Fruit fly (Drosophila melanogaster) whole organism, prepupa: ENCODE measurements around the gene BBIP1.
A peak's percentile ranks its signal among the peaks of the same experiment; 100 is the strongest.

Source experiments
- CG10631 ChIP-seq: fragments of 200-800 bp; sonication (Bioruptor generic); optimal IDR thresholded peaks from 2 replicates; lab custom pipeline; 2016; ENCODE audit warnings: missing biosample characterization, missing genetic modification characterization
- CG10669 ChIP-seq: fragments of 200-800 bp; sonication (Bioruptor generic); optimal IDR thresholded peaks from 3 replicates; lab custom pipeline; 2018; ENCODE audit warnings: missing biosample characterization, mild to moderate bottlenecking, missing genetic modification characterization, moderate library complexity
- CG11294 ChIP-seq: fragments of 200-800 bp; sonication (Bioruptor generic); IDR thresholded peaks from 2 replicates; pipeline ENCODE4 v1.3.6; 2022; ENCODE audit warnings: missing biosample characterization, missing genetic modification characterization
- CG11762 ChIP-seq: fragments of 200-800 bp; sonication (Bioruptor generic); optimal IDR thresholded peaks from 3 replicates; lab custom pipeline; 2016; ENCODE audit warnings: missing biosample characterization, missing genetic modification characterization; ENCODE audit not compliant: insufficient read depth
- CG15336 ChIP-seq: fragments of 200-800 bp; sonication (Bioruptor generic); IDR thresholded peaks from 2 replicates; pipeline ENCODE4 v1.3.6; 2022; ENCODE audit warnings: missing biosample characterization, missing genetic modification characterization
- CG3032 ChIP-seq: fragments of 200-800 bp; optimal IDR thresholded peaks from 2 replicates; lab custom pipeline; 2019; ENCODE audit warnings: missing biosample characterization, mild to moderate bottlenecking, missing genetic modification characterization, moderate library complexity
- CG32006 ChIP-seq: fragments of 200-800 bp; sonication (Bioruptor generic); optimal IDR thresholded peaks from 3 replicates; lab custom pipeline; 2017; ENCODE audit warnings: missing biosample characterization, mild to moderate bottlenecking, missing genetic modification characterization
- CG34406 ChIP-seq: fragments of 200-800 bp; sonication (Bioruptor generic); optimal IDR thresholded peaks from 3 replicates; lab custom pipeline; 2016; ENCODE audit warnings: missing biosample characterization, missing genetic modification characterization
- CG3919 ChIP-seq: fragments of 200-800 bp; sonication (Bioruptor generic); optimal IDR thresholded peaks from 3 replicates; lab custom pipeline; 2016; ENCODE audit warnings: missing biosample characterization, missing genetic modification characterization
- CG6163 ChIP-seq: fragments of 200-800 bp; sonication (Bioruptor generic); IDR thresholded peaks from 3 replicates; pipeline ENCODE4 v1.3.6; 2022; ENCODE audit warnings: missing biosample characterization, missing genetic modification characterization
- CG6276 ChIP-seq: fragments of 200-800 bp; sonication (Bioruptor generic); optimal IDR thresholded peaks from 2 replicates; lab custom pipeline; 2017; ENCODE audit warnings: missing biosample characterization, mild to moderate bottlenecking, missing genetic modification characterization
- CG6808 ChIP-seq: fragments of 200-800 bp; sonication (Bioruptor generic); optimal IDR thresholded peaks from 3 replicates; lab custom pipeline; 2017; ENCODE audit warnings: missing biosample characterization, missing genetic modification characterization, mild to moderate bottlenecking, moderate library complexity, missing genetic modification reagents
- CG7368 ChIP-seq: fragments of 200-800 bp; sonication (Bioruptor generic); optimal IDR thresholded peaks from 3 replicates; lab custom pipeline; 2016; ENCODE audit warnings: missing biosample characterization, missing genetic modification characterization
- CG8119 ChIP-seq: fragments of 200-800 bp; sonication (Bioruptor generic); IDR thresholded peaks from 3 replicates; pipeline ENCODE4 v1.3.6; 2022; ENCODE audit warnings: missing biosample characterization, missing genetic modification characterization
- CG8319 ChIP-seq: fragments of 200-800 bp; sonication (Bioruptor generic); optimal IDR thresholded peaks from 3 replicates; lab custom pipeline; 2016; ENCODE audit warnings: missing biosample characterization, missing genetic modification characterization
- CG9139 ChIP-seq: fragments of 200-800 bp; sonication (Bioruptor generic); optimal IDR thresholded peaks from 3 replicates; lab custom pipeline; 2017; ENCODE audit warnings: missing biosample characterization, mild to moderate bottlenecking, missing genetic modification characterization
- Eip78C ChIP-seq: fragments of 200-800 bp; sonication (Bioruptor generic); peaks from one replicate; lab custom pipeline; 2016; ENCODE audit warnings: missing biosample characterization, missing genetic modification characterization
- Eip93F ChIP-seq: fragments of 200-800 bp; sonication (Bioruptor generic); optimal IDR thresholded peaks from 2 replicates; lab custom pipeline; 2016; ENCODE audit warnings: missing biosample characterization, mild to moderate bottlenecking, missing genetic modification characterization
- Ets21C ChIP-seq: fragments of 200-800 bp; sonication (Bioruptor generic); optimal IDR thresholded peaks from 3 replicates; lab custom pipeline; 2016; ENCODE audit warnings: missing biosample characterization, missing genetic modification characterization
- Ets96B ChIP-seq: fragments of 200-800 bp; optimal IDR thresholded peaks from 2 replicates; lab custom pipeline; 2019; ENCODE audit warnings: missing biosample characterization, mild to moderate bottlenecking, missing genetic modification characterization, moderate library complexity
- Gug ChIP-seq: fragments of 200-800 bp; sonication (Bioruptor generic); IDR thresholded peaks from 2 replicates; pipeline ENCODE4 v1.3.6; 2022; ENCODE audit warnings: missing biosample characterization, missing genetic modification characterization
- Hr39 ChIP-seq: fragments of 200-800 bp; sonication (Bioruptor generic); optimal IDR thresholded peaks from 2 replicates; lab custom pipeline; 2016; ENCODE audit warnings: missing biosample characterization, missing genetic modification characterization
- Hr4 ChIP-seq: fragments of 200-800 bp; sonication (Bioruptor generic); optimal IDR thresholded peaks from 3 replicates; lab custom pipeline; 2016; ENCODE audit warnings: missing biosample characterization, missing genetic modification characterization
- Lpt ChIP-seq: fragments of 200-800 bp; sonication (Bioruptor generic); optimal IDR thresholded peaks from 3 replicates; lab custom pipeline; 2016; ENCODE audit warnings: missing biosample characterization, missing genetic modification characterization
- OdsH ChIP-seq: fragments of 200-800 bp; sonication (Bioruptor generic); optimal IDR thresholded peaks from 3 replicates; lab custom pipeline; 2016; ENCODE audit warnings: missing biosample characterization, missing genetic modification characterization
- Smox ChIP-seq: fragments of 200-800 bp; sonication (Bioruptor generic); optimal IDR thresholded peaks from 3 replicates; lab custom pipeline; 2016; ENCODE audit warnings: missing biosample characterization, missing genetic modification characterization
- Sox14 ChIP-seq: fragments of 200-800 bp; sonication (Bioruptor generic); optimal IDR thresholded peaks from 3 replicates; lab custom pipeline; 2016; ENCODE audit warnings: missing biosample characterization, missing genetic modification characterization
- achi ChIP-seq: fragments of 200-800 bp; sonication (Bioruptor generic); optimal IDR thresholded peaks from 3 replicates; lab custom pipeline; 2016; ENCODE audit warnings: missing biosample characterization, missing genetic modification characterization
- acj6 ChIP-seq: fragments of 200-800 bp; sonication (Bioruptor generic); optimal IDR thresholded peaks from 3 replicates; lab custom pipeline; 2016; ENCODE audit warnings: missing biosample characterization, missing genetic modification characterization
- eg ChIP-seq: fragments of 200-800 bp; sonication (Bioruptor generic); IDR thresholded peaks from 3 replicates; pipeline ENCODE4 v1.3.6; 2022; ENCODE audit warnings: missing biosample characterization, missing genetic modification characterization
- esn ChIP-seq: fragments of 200-800 bp; sonication (Bioruptor generic); optimal IDR thresholded peaks from 2 replicates; lab custom pipeline; 2016; ENCODE audit warnings: missing biosample characterization, mild to moderate bottlenecking, missing genetic modification characterization, moderate library complexity
- fkh ChIP-seq: fragments of 200-800 bp; sonication (Bioruptor generic); optimal IDR thresholded peaks from 3 replicates; lab custom pipeline; 2017; ENCODE audit warnings: missing biosample characterization, mild to moderate bottlenecking, missing genetic modification characterization, moderate library complexity
- net ChIP-seq: fragments of 200-800 bp; sonication (Bioruptor generic); optimal IDR thresholded peaks from 3 replicates; lab custom pipeline; 2016; ENCODE audit warnings: missing biosample characterization, missing genetic modification characterization
- pdm3 ChIP-seq: fragments of 200-800 bp; sonication (Bioruptor generic); optimal IDR thresholded peaks from 3 replicates; lab custom pipeline; 2016; ENCODE audit warnings: missing biosample characterization, missing genetic modification characterization
- svp ChIP-seq: fragments of 200-800 bp; sonication (Bioruptor generic); peaks from one replicate; lab custom pipeline; 2016; ENCODE audit warnings: missing biosample characterization, missing genetic modification characterization
- topi ChIP-seq: fragments of 200-800 bp; sonication (Bioruptor generic); optimal IDR thresholded peaks from 3 replicates; lab custom pipeline; 2016; ENCODE audit warnings: missing biosample characterization, missing genetic modification characterization
- vri ChIP-seq: fragments of 200-800 bp; sonication (Bioruptor generic); optimal IDR thresholded peaks from 3 replicates; lab custom pipeline; 2016; ENCODE audit warnings: missing biosample characterization, mild to moderate bottlenecking, missing genetic modification characterization

Gene BBIP1

DNA sequence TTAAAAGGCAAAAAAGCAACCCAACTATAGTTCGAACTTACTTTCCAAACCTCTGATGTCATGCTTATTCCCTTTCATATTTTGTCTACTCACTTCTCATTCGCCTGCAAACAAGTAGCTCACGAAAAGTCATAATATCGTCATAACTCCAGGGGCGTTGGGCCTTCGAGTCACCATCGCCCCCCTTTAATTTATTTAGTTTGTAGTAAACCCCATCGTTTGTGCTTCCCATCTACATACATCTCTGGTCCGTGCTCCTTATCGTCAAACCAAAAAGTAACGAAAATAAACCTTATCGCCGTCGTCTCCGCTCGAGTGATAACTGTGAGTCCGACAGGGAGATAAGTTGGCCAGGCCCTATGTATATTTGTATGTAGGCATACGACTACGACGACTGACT lies 24.8 kb downstream of the BBIP1 start (continued):
- TF ChIP-seq Smox (GFP tag; lab: Kevin White, UChicago) (peak; percentile 63), Eip93F (peak; percentile 90), topi (peak; percentile 56), CG34406 (peak; percentile 27), CG10631 (no peak), esn (GFP tag; lab: Kevin White, UChicago) (peak; percentile 66), Ets21C (GFP tag; lab: Kevin White, UChicago) (peak; percentile 2), CG7368 (GFP tag; lab: Kevin White, UChicago) (no peak)

DNA sequence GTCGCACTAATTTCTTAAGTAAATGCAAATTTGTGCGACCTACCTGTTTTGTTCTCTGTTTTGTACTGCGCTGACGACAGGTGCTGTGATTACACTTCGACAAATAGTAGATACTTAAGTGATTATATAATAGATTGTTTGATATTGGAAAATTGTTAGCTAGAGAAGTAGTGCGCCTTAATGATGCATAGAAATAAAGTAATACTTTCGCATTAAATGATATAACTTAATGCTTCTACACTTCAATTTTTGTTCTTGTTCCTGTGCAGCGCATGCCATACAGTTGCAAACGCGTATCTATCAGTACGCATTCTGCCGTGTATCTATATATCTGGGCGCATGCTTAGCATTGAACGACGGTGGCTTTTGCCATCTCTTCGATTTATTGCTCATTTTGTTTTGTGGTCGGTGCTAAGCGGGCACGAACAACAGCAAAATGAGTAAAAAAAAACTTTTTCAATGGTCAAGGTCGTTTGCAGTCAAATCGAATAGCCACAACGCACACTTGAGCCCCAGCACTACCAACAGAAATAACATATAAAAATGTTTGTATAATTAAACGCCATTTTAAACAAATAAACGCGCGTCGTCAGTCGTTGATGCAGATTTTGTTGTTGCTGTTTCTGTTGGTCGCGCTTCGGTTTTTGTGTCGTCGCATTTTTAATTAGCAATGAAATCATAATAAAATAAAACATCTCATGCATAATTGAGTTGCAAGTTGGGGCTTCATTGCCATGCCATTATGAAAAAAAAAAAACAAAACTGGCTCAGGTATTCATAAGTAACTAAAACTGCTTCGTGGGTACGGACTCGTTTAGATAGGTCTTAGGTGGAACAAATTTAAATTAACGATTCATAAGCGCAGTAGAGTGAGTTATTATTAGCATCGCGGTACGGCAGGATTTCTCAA lies 26.4 kb downstream of the BBIP1 start:
- TF ChIP-seq pdm3 (peak; percentile 2), Ets96B (tag; lab: Kevin White, UChicago) (peak; percentile 7), CG8119 (peak; percentile 45; the same call in 1 of the 3 replicates), Sox14 (peak; percentile 10), esn (GFP tag; lab: Kevin White, UChicago) (no peak), CG10631 (peak; percentile 7), achi (GFP tag; lab: Kevin White, UChicago) (peak; percentile 33), CG6808 (GFP tag; lab: Kevin White, UChicago) (no peak), Hr39 (GFP tag; lab: Kevin White, UChicago) (no peak), svp (GFP tag; lab: Kevin White, UChicago) (no peak), CG6163 (0 out of 3 replicates have a peak, but pooled peaks have one; percentile 10), eg (GFP tag; lab: Robert Waterston, UW) (0 out of 3 replicates have a peak, but pooled peaks have one; percentile 50), acj6 (GFP tag; lab: Kevin White, UChicago) (no peak), CG15336 (GFP tag; lab: Robert Waterston, UW) (peak; percentile 56), Eip78C (GFP tag; lab: Kevin White, UChicago) (peak; percentile 37), Hr4 (peak; percentile 50), OdsH (GFP tag; lab: Kevin White, UChicago) (peak; percentile 27), CG11762 (GFP tag; lab: Kevin White, UChicago) (no peak), CG3919 (GFP tag; lab: Kevin White, UChicago) (peak; percentile 24), Lpt (peak; percentile 17), vri (GFP tag; lab: Kevin White, UChicago) (no peak), Gug (peak; percentile 26; the same call in 1 of the 2 replicates), CG32006 (GFP tag; lab: Kevin White, UChicago) (peak; percentile 53), net (GFP tag; lab: Kevin White, UChicago) (peak; percentile 32), fkh (GFP tag; lab: Kevin White, UChicago) (peak; percentile 10), CG6276 (GFP tag; lab: Kevin White, UChicago) (peak; percentile 26)

DNA sequence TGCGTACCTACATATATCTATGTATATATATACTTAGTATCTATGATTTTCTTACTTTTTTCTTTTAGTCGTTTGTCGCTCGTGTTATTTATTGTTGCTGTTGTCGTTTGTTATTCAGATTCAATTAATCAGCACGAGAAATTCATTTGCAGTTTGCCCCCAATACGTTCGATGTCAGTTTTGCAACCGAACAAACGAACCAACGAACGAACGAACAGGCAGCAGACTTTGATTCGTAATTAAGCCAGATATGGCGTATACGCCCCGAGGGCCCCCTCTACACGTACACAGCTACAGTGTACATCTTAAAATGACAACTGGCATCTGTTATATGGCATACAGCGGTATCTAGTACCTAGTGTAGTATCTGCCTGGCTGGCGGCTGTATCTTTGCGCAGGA lies 29.1 kb downstream of the BBIP1 start:
- TF ChIP-seq Eip78C (GFP tag; lab: Kevin White, UChicago) (peak; percentile 27), CG9139 (GFP tag; lab: Kevin White, UChicago) (no peak)

DNA sequence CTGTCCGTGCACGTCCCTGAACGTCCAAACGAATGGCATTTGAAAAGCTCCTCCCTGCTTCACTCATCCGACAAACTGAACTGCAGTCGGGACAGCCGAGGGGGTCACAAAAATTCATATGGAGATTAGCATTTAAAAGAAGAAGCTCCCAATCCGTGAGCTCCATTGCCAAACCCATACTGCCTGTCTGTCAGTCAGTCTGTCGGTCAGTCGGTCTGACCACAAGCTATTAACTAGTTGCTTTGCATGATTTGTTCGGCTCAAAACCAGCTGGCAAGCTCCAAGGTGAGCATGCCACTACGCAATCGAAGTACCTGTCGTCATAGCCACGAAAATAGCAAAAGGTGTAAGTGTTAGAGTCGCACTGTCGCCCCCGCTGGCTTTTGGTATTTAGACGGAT lies 29.6 kb downstream of the BBIP1 start:
- TF ChIP-seq CG6808 (GFP tag; lab: Kevin White, UChicago) (no peak), acj6 (GFP tag; lab: Kevin White, UChicago) (no peak), CG8119 (no peak), Lpt (no peak), CG3032 (no peak), CG32006 (GFP tag; lab: Kevin White, UChicago) (no peak), eg (GFP tag; lab: Robert Waterston, UW) (no peak), esn (GFP tag; lab: Kevin White, UChicago) (no peak), Smox (GFP tag; lab: Kevin White, UChicago) (no peak), CG8319 (GFP tag; lab: Kevin White, UChicago) (no peak), CG11294 (GFP tag; lab: Robert Waterston, UW) (no peak), CG9139 (GFP tag; lab: Kevin White, UChicago) (no peak), CG10669 (GFP tag; lab: Kevin White, UChicago) (no peak)
